Fruit fly (Drosophila melanogaster) whole organism, embryonic: Measurements from ENCODE around the gene CG13123.
A peak's percentile ranks its signal among the peaks of the same experiment; 100 is the strongest.

ENCODE experiments used
- Abd-B ChIP-seq: fragments of 200-800 bp; sonication (Bioruptor generic); optimal IDR thresholded peaks from 2 replicates; lab custom pipeline; 2018; ENCODE audit warnings: missing biosample characterization, mild to moderate bottlenecking, missing genetic modification characterization, moderate library complexity
- Asciz ChIP-seq: fragments of 200-800 bp; sonication (Bioruptor generic); optimal IDR thresholded peaks from 2 replicates; lab custom pipeline; 2017; ENCODE audit warnings: missing biosample characterization, mild to moderate bottlenecking, missing genetic modification characterization, missing genetic modification reagents
- Atf3 ChIP-seq: fragments of 200-800 bp; sonication (Bioruptor generic); optimal IDR thresholded peaks from 3 replicates; lab custom pipeline; 2016; ENCODE audit warnings: missing biosample characterization, missing genetic modification characterization
- Blimp-1 ChIP-seq: fragments of 200-800 bp; sonication (Bioruptor generic); optimal IDR thresholded peaks from 3 replicates; lab custom pipeline; 2018; ENCODE audit warnings: missing biosample characterization, missing genetic modification characterization, mild to moderate bottlenecking, moderate library complexity, missing genetic modification reagents
- CG1024 ChIP-seq: fragments of 200-800 bp; sonication (Bioruptor generic); IDR thresholded peaks from 2 replicates; pipeline ENCODE4 v1.3.6; 2022; ENCODE audit warnings: missing biosample characterization, missing genetic modification characterization
- CG11695 ChIP-seq: fragments of 200-800 bp; sonication (Bioruptor generic); IDR thresholded peaks from 3 replicates; pipeline ENCODE4 v1.3.6; 2022; ENCODE audit warnings: missing biosample characterization, missing genetic modification characterization
- CG12942 ChIP-seq: fragments of 200-800 bp; sonication (Bioruptor generic); optimal IDR thresholded peaks from 3 replicates; lab custom pipeline; 2016; ENCODE audit warnings: missing biosample characterization, missing genetic modification characterization
- CG13624 ChIP-seq: fragments of 200-800 bp; sonication (Bioruptor generic); optimal IDR thresholded peaks from 2 replicates; lab custom pipeline; 2016; ENCODE audit warnings: missing biosample characterization, missing genetic modification characterization
- CG14667 ChIP-seq: fragments of 200-800 bp; sonication (Bioruptor generic); IDR thresholded peaks from 2 replicates; pipeline ENCODE4 v1.3.6; 2022; ENCODE audit warnings: missing biosample characterization, missing genetic modification characterization
- CG1792 ChIP-seq: fragments of 200-800 bp; sonication (Bioruptor generic); optimal IDR thresholded peaks from 2 replicates; lab custom pipeline; 2016; ENCODE audit warnings: missing biosample characterization, missing genetic modification characterization
- CG2678 ChIP-seq: fragments of 200-800 bp; sonication (Bioruptor generic); optimal IDR thresholded peaks from 3 replicates; lab custom pipeline; 2019; ENCODE audit warnings: missing biosample characterization, mild to moderate bottlenecking, missing genetic modification characterization, moderate library complexity
- CG33213 ChIP-seq: fragments of 200-800 bp; sonication (Bioruptor generic); optimal IDR thresholded peaks from 3 replicates; lab custom pipeline; 2016; ENCODE audit warnings: missing biosample characterization, missing genetic modification characterization
- CG5245 ChIP-seq: fragments of 200-800 bp; sonication (Bioruptor generic); optimal IDR thresholded peaks from 3 replicates; lab custom pipeline; 2016; ENCODE audit warnings: missing biosample characterization, missing genetic modification characterization
- CG6791 ChIP-seq: fragments of 200-800 bp; sonication (Bioruptor generic); IDR thresholded peaks from 3 replicates; pipeline ENCODE4 v1.3.6; 2022; ENCODE audit warnings: missing biosample characterization, missing genetic modification characterization; ENCODE audit not compliant: partially characterized antibody
- CG7372 ChIP-seq: fragments of 200-800 bp; sonication (Bioruptor generic); IDR thresholded peaks from 2 replicates; pipeline ENCODE4 v1.3.6; 2022; ENCODE audit warnings: missing biosample characterization, missing genetic modification characterization
- CG9797 ChIP-seq: fragments of 200-800 bp; sonication (Bioruptor generic); optimal IDR thresholded peaks from 3 replicates; lab custom pipeline; 2018; ENCODE audit warnings: missing biosample characterization, mild to moderate bottlenecking, missing genetic modification characterization
- CoRest ChIP-seq: fragments of 200-800 bp; sonication (Bioruptor generic); optimal IDR thresholded peaks from 3 replicates; lab custom pipeline; 2018; ENCODE audit warnings: missing biosample characterization, mild to moderate bottlenecking, missing genetic modification characterization, moderate library complexity
- Dll ChIP-seq: fragments of 200-800 bp; sonication (Bioruptor generic); IDR thresholded peaks from 4 replicates; pipeline ENCODE4 v1.3.6; 2022; ENCODE audit warnings: missing biosample characterization, missing genetic modification characterization; ENCODE audit not compliant: partially characterized antibody
- Doc3 ChIP-seq: fragments of 200-800 bp; sonication (Bioruptor generic); IDR thresholded peaks from 3 replicates; pipeline ENCODE4 v1.3.6; 2022; ENCODE audit warnings: missing biosample characterization, missing genetic modification characterization; ENCODE audit not compliant: partially characterized antibody
- HLHmδ ChIP-seq: fragments of 200-800 bp; sonication (Bioruptor generic); optimal IDR thresholded peaks from 2 replicates; lab custom pipeline; 2018; ENCODE audit warnings: missing biosample characterization, mild to moderate bottlenecking, missing genetic modification characterization, moderate library complexity
- Hey ChIP-seq: fragments of 200-800 bp; sonication (Bioruptor generic); optimal IDR thresholded peaks from 3 replicates; lab custom pipeline; 2018; ENCODE audit warnings: missing biosample characterization, mild to moderate bottlenecking, missing genetic modification characterization
- HmgZ ChIP-seq: fragments of 200-800 bp; sonication (Bioruptor generic); optimal IDR thresholded peaks from 2 replicates; lab custom pipeline; 2018; ENCODE audit warnings: missing biosample characterization, mild to moderate bottlenecking, missing genetic modification characterization
- Lhr ChIP-seq: fragments of 200-800 bp; sonication (Bioruptor generic); optimal IDR thresholded peaks from 3 replicates; lab custom pipeline; 2017; ENCODE audit warnings: mild to moderate bottlenecking, missing biosample characterization, missing genetic modification reagents, missing genetic modification characterization
- MESR4 ChIP-seq: fragments of 200-800 bp; sonication (Bioruptor generic); optimal IDR thresholded peaks from 2 replicates; lab custom pipeline; 2018; ENCODE audit warnings: missing biosample characterization, mild to moderate bottlenecking, missing genetic modification characterization, moderate library complexity
- Myb ChIP-seq: fragments of 200-800 bp; sonication (Bioruptor generic); optimal IDR thresholded peaks from 2 replicates; lab custom pipeline; 2016; ENCODE audit warnings: missing biosample characterization, missing genetic modification characterization
- NFAT ChIP-seq: fragments of 200-800 bp; sonication (Bioruptor generic); IDR thresholded peaks from 2 replicates; pipeline ENCODE4 v1.3.6; 2022; ENCODE audit warnings: missing biosample characterization, missing genetic modification characterization
- Nf-YB ChIP-seq: fragments of 200-800 bp; sonication (Bioruptor generic); optimal IDR thresholded peaks from 3 replicates; lab custom pipeline; 2019; ENCODE audit warnings: missing biosample characterization, mild to moderate bottlenecking, missing genetic modification characterization, moderate library complexity
- Poxn ChIP-seq: fragments of 200-800 bp; sonication (Bioruptor generic); IDR thresholded peaks from 2 replicates; pipeline ENCODE4 v1.3.6; 2022; ENCODE audit warnings: missing biosample characterization, missing genetic modification characterization
- Ravus ChIP-seq: fragments of 200-800 bp; sonication (Bioruptor generic); IDR thresholded peaks from 2 replicates; pipeline ENCODE4 v1.3.6; 2022; ENCODE audit warnings: missing biosample characterization, missing genetic modification characterization
- Rfx ChIP-seq: fragments of 200-800 bp; sonication (Bioruptor generic); IDR thresholded peaks from 2 replicates; pipeline ENCODE4 v1.3.6; 2022; ENCODE audit warnings: missing biosample characterization, missing genetic modification characterization
- Sin3A ChIP-seq: fragments of >200 bp; optimal IDR thresholded peaks from 2 replicates; lab custom pipeline; 2018
- Six4 ChIP-seq: fragments of 200-800 bp; sonication (Bioruptor generic); optimal IDR thresholded peaks from 2 replicates; lab custom pipeline; 2016; ENCODE audit warnings: missing biosample characterization, missing genetic modification characterization
- Sry-δ ChIP-seq: fragments of 200-800 bp; sonication (Bioruptor generic); optimal IDR thresholded peaks from 2 replicates; lab custom pipeline; 2016; ENCODE audit warnings: missing biosample characterization, missing genetic modification characterization
- ap ChIP-seq: fragments of 200-800 bp; sonication (Bioruptor generic); IDR thresholded peaks from 2 replicates; pipeline ENCODE4 v1.3.6; 2022; ENCODE audit warnings: missing biosample characterization, missing genetic modification characterization
- bcd ChIP-seq: fragments of 200-800 bp; sonication (Bioruptor generic); optimal IDR thresholded peaks from 2 replicates; lab custom pipeline; 2017; ENCODE audit warnings: missing biosample characterization, mild to moderate bottlenecking, missing genetic modification characterization
- crol ChIP-seq: fragments of 200-800 bp; sonication (Bioruptor generic); IDR thresholded peaks from 2 replicates; pipeline ENCODE4 v1.3.6; 2022; ENCODE audit warnings: missing biosample characterization, missing genetic modification characterization
- crp ChIP-seq, 2 experiments: fragments of 200-800 bp; sonication (Bioruptor generic); optimal IDR thresholded peaks; 2 replicates in 1 of 2; 3 replicates in 1 of 2; lab custom pipeline; 2017; ENCODE audit warnings: missing biosample characterization in 2 of 2, missing genetic modification characterization in 2 of 2, mild to moderate bottlenecking in 1 of 2, moderate library complexity in 1 of 2
- dimm ChIP-seq: fragments of 200-800 bp; sonication (Bioruptor generic); IDR thresholded peaks from 2 replicates; pipeline ENCODE4 v1.3.6; 2022; ENCODE audit warnings: missing biosample characterization, missing genetic modification characterization
- emc ChIP-seq: fragments of 200-800 bp; sonication (Bioruptor generic); optimal IDR thresholded peaks from 2 replicates; lab custom pipeline; 2016; ENCODE audit warnings: missing biosample characterization, missing genetic modification characterization
- gfzf ChIP-seq: fragments of 200-800 bp; sonication (Bioruptor generic); optimal IDR thresholded peaks from 2 replicates; lab custom pipeline; 2016; ENCODE audit warnings: missing biosample characterization, mild to moderate bottlenecking, missing genetic modification characterization, moderate library complexity
- gsb-n ChIP-seq: fragments of 200-800 bp; sonication (Bioruptor generic); optimal IDR thresholded peaks from 3 replicates; lab custom pipeline; 2018; ENCODE audit warnings: missing biosample characterization, mild to moderate bottlenecking, missing genetic modification characterization
- jigr1 ChIP-seq: fragments of 200-800 bp; sonication (Bioruptor generic); IDR thresholded peaks from 3 replicates; pipeline ENCODE4 v1.3.6; 2022; ENCODE audit warnings: missing biosample characterization, missing genetic modification characterization
- jing ChIP-seq: fragments of 200-800 bp; sonication (Bioruptor generic); optimal IDR thresholded peaks from 2 replicates; lab custom pipeline; 2018; ENCODE audit warnings: missing biosample characterization, mild to moderate bottlenecking, missing genetic modification characterization
- knrl ChIP-seq: fragments of 200-800 bp; sonication (Bioruptor generic); IDR thresholded peaks from 3 replicates; pipeline ENCODE4 v1.3.6; 2022; ENCODE audit warnings: missing biosample characterization, missing genetic modification characterization; ENCODE audit not compliant: partially characterized antibody
- mam ChIP-seq: fragments of 200-800 bp; sonication (Bioruptor generic); optimal IDR thresholded peaks from 3 replicates; lab custom pipeline; 2016; ENCODE audit warnings: missing biosample characterization, missing genetic modification characterization
- nom ChIP-seq: fragments of 200-800 bp; sonication (Bioruptor generic); optimal IDR thresholded peaks from 2 replicates; lab custom pipeline; 2017; ENCODE audit warnings: missing biosample characterization, missing genetic modification characterization, mild to moderate bottlenecking, moderate library complexity, missing genetic modification reagents
- pzg ChIP-seq: fragments of 200-800 bp; sonication (Bioruptor generic); optimal IDR thresholded peaks from 3 replicates; lab custom pipeline; 2018; ENCODE audit warnings: missing biosample characterization, mild to moderate bottlenecking, missing genetic modification characterization, moderate library complexity
- repo ChIP-seq: fragments of 200-800 bp; sonication (Bioruptor generic); optimal IDR thresholded peaks from 2 replicates; lab custom pipeline; 2016; ENCODE audit warnings: missing biosample characterization, missing genetic modification characterization
- slp2 ChIP-seq: fragments of 200-800 bp; sonication (Bioruptor generic); optimal IDR thresholded peaks from 2 replicates; lab custom pipeline; 2016; ENCODE audit warnings: missing biosample characterization, missing genetic modification characterization
- trem ChIP-seq: fragments of 200-800 bp; optimal IDR thresholded peaks from 3 replicates; lab custom pipeline; 2019; ENCODE audit warnings: missing biosample characterization, mild to moderate bottlenecking, missing genetic modification characterization, moderate library complexity
- vnd ChIP-seq: fragments of 200-800 bp; sonication (Bioruptor generic); IDR thresholded peaks from 3 replicates; pipeline ENCODE4 v1.3.6; 2022; ENCODE audit warnings: missing biosample characterization, missing genetic modification characterization; ENCODE audit not compliant: partially characterized antibody

The CG13123 gene

dm6 chr2L:9790535-9790992 is 2.3 kb downstream of the CG13123 start, which contains the start of gene CG4036:
TSS of gene CG4036 (plus strand) at chr2L:9790882.
- no peak for TF ChIP-seq knrl (GFP tag; lab: Robert Waterston, UW)
- TF ChIP-seq Lhr (GFP tag; lab: Kevin White, UChicago) = peak; percentile 85
- TF ChIP-seq Rfx (GFP tag; lab: Robert Waterston, UW) = no peak
- no peak for TF ChIP-seq slp2
- no peak for TF ChIP-seq Six4 (GFP tag; lab: Kevin White, UChicago)
- TF ChIP-seq HLHmδ (GFP tag; lab: Kevin White, UChicago) = peak; percentile 17
- TF ChIP-seq Myb (GFP tag; lab: Kevin White, UChicago) = peak; percentile 93
- TF ChIP-seq CG7372 = no peak
- no peak for TF ChIP-seq NFAT (GFP tag; lab: Robert Waterston, UW)
- TF ChIP-seq nom = peak; percentile 33
- no peak for TF ChIP-seq CG12942 (GFP tag; lab: Kevin White, UChicago)
- TF ChIP-seq Dll = peak; percentile 25; the same call in 1 of the 4 replicates
- peak; percentile 42; the same call in 1 of the 3 replicates for TF ChIP-seq Doc3 (GFP tag; lab: Robert Waterston, UW)
- no peak for TF ChIP-seq gsb-n (tag; lab: Kevin White, UChicago)
- peak; percentile 59 for TF ChIP-seq Sin3A (lab: Kevin White, UChicago)
- no peak for TF ChIP-seq CG11695 (GFP tag; lab: Robert Waterston, UW)
- no peak for TF ChIP-seq jigr1 (GFP tag; lab: Robert Waterston, UW)
- TF ChIP-seq Poxn (GFP tag; lab: Robert Waterston, UW) = no peak
- peak; percentile 54 for TF ChIP-seq HmgZ
- TF ChIP-seq crp (GFP tag; optimal IDR thresholded peaks at IDR 0.05; lab: Kevin White, UChicago) = no peak
- TF ChIP-seq Atf3 (GFP tag; lab: Kevin White, UChicago) = no peak
- TF ChIP-seq pzg = peak; percentile 94
- TF ChIP-seq Nf-YB (GFP tag; lab: Kevin White, UChicago) = no peak
- TF ChIP-seq CoRest (tag; lab: Kevin White, UChicago) = no peak
- TF ChIP-seq CG5245 (GFP tag; lab: Kevin White, UChicago) = no peak
- peak; percentile 3 for TF ChIP-seq CG33213 (GFP tag; lab: Kevin White, UChicago)
- TF ChIP-seq gfzf (GFP tag; lab: Kevin White, UChicago) = peak; percentile 95
- no peak for TF ChIP-seq Abd-B (GFP tag; lab: Kevin White, UChicago)
- TF ChIP-seq ap (GFP tag; lab: Robert Waterston, UW) = no peak
- peak; percentile 60 for TF ChIP-seq trem (tag; lab: Kevin White, UChicago)
- no peak for TF ChIP-seq Hey
- no peak for TF ChIP-seq crol
- no peak for TF ChIP-seq mam (GFP tag; lab: Kevin White, UChicago)
- TF ChIP-seq repo (GFP tag; lab: Kevin White, UChicago) = no peak
- TF ChIP-seq MESR4 = peak; percentile 91
- no peak for TF ChIP-seq dimm
- TF ChIP-seq CG2678 = no peak
- TF ChIP-seq CG1024 (GFP tag; lab: Robert Waterston, UW) = no peak
- TF ChIP-seq Asciz (GFP tag; lab: Kevin White, UChicago) = no peak
- TF ChIP-seq CG1792 = no peak
- TF ChIP-seq CG6791 = peak; percentile 16; the same call in 1 of the 3 replicates
- TF ChIP-seq CG14667 (GFP tag; lab: Robert Waterston, UW) = no peak
- TF ChIP-seq Ravus (GFP tag; lab: Robert Waterston, UW) = no peak
- TF ChIP-seq Sry-δ (GFP tag; lab: Kevin White, UChicago) = peak; percentile 36
- TF ChIP-seq vnd (GFP tag; lab: Robert Waterston, UW) = no peak
- TF ChIP-seq CG9797 (GFP tag; lab: Kevin White, UChicago) = peak; percentile 92
- no peak for TF ChIP-seq Blimp-1 (GFP tag; lab: Kevin White, UChicago)
- TF ChIP-seq emc (GFP tag; lab: Kevin White, UChicago) = no peak
- no peak for TF ChIP-seq bcd (GFP tag; lab: Kevin White, UChicago)
- no peak for TF ChIP-seq jing (GFP tag; lab: Kevin White, UChicago)
- TF ChIP-seq CG13624 = peak; percentile 10
